Worm (Caenorhabditis elegans): Measurements from ENCODE around the gene ZK470.1.

ZK470.1 gene

ce11 chrX:4163391-4163790, at the start of gene ZK470.1:
Gene ZK470.1, plus strand, starts transcription at chrX:4163691.
- TF ChIP-seq unc-130 (GFP tag; optimal IDR thresholded peaks at IDR 0.05), result no peak
- TF ChIP-seq ceh-40 (GFP tag; IDR thresholded peaks at IDR 0.05), result no peak
- TF ChIP-seq Y79H2A.3 (GFP tag; conservative IDR thresholded peaks at IDR 0.05), result no peak
- TF ChIP-seq ceh-100 (GFP tag; IDR thresholded peaks at IDR 0.05), result no peak
- no peak for TF ChIP-seq F22D6.2 (tag; optimal IDR thresholded peaks at IDR 0.05)
- TF ChIP-seq cebp-1 (GFP tag; IDR thresholded peaks at IDR 0.05), result no peak
- TF ChIP-seq cebp-1 (tag; optimal IDR thresholded peaks at IDR 0.05), result no peak
- no peak for TF ChIP-seq sdz-38 (tag; optimal IDR thresholded peaks at IDR 0.05)
- no peak for TF ChIP-seq F52B5.7 (tag; optimal IDR thresholded peaks at IDR 0.05)
- no peak for TF ChIP-seq D2030.7 (GFP tag; IDR thresholded peaks at IDR 0.05)
- no peak for TF ChIP-seq ztf-18 (tag; optimal IDR thresholded peaks at IDR 0.05)
- TF ChIP-seq dpff-1 (tag; optimal IDR thresholded peaks at IDR 0.05), result no peak
- TF ChIP-seq C17E4.6 (GFP tag; IDR thresholded peaks at IDR 0.05), result no peak
- no peak for TF ChIP-seq F33H1.4 (GFP tag; IDR thresholded peaks at IDR 0.05)
- TF ChIP-seq hmg-1.2 (GFP tag; IDR thresholded peaks at IDR 0.05), result no peak
- TF ChIP-seq repo-1 (tag; optimal IDR thresholded peaks at IDR 0.05), result no peak

DNA sequence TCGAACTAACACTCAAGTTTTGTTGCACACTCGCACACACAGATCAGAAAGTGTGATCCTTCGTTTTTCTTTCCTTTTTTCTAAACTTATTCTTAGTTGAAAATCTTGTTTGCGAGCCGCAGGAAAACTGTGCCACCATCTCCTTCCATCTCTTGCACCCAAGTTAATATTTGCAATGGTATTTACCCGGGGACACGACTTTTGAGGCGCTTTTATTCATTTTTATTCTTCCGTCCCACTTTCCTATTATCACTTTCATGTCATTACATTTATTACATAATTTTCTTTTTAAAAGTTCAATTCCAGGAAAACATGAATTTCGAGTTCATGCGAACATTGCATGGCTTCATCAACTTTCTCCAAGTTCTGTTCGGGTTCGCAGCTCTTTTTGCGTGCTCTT, 48.5 kb upstream of the ZK470.1 start, which contains the start of gene F09F9.1:
Gene F09F9.1, plus strand, starts transcription at position 301 of the 400 bp plus-strand sequence.
- no peak for TF ChIP-seq egl-18 (GFP tag; IDR thresholded peaks at IDR 0.05)
- TF ChIP-seq lin-54 (GFP tag; optimal IDR thresholded peaks at IDR 0.05), result no peak
- TF ChIP-seq snpc-3.4 (tag; optimal IDR thresholded peaks at IDR 0.05), result no peak
- TF ChIP-seq nhr-27 (tag; optimal IDR thresholded peaks at IDR 0.05), result no peak
- TF ChIP-seq atf-7 (tag; optimal IDR thresholded peaks at IDR 0.05), result no peak
- TF ChIP-seq sea-2 (GFP tag; IDR thresholded peaks at IDR 0.05), result no peak

DNA sequence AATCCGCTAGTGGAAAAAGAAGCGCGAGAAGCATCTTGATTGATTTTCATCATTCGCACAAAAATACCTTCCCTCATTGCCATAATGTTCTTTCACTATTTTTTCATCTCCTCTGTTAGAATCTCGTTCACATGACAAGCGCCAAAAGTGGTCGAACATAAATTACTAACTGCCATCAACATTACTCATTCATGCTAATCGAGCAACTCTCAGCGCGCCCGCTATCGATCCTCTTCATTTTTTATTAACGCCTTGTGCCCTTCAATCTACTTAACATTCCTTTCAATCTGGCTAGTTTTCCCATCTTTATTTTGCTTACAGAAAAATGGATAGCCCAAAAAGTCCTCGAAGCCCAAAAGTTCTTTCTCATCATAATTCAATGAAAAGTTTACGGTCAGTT, 45.9 kb upstream of the ZK470.1 start, which contains the start of gene F09F9.5:
Gene F09F9.5, plus strand, starts transcription at position 301 of the 400 bp plus-strand sequence.
- no peak for TF ChIP-seq dox-1 (GFP tag; IDR thresholded peaks at IDR 0.05)
- TF ChIP-seq dpl-1 (GFP tag; optimal IDR thresholded peaks at IDR 0.05), result no peak
- TF ChIP-seq hlh-12 (tag; optimal IDR thresholded peaks at IDR 0.05), result no peak
- TF ChIP-seq zfh-2 (GFP tag; conservative IDR thresholded peaks at IDR 0.05), result no peak
- no peak for TF ChIP-seq B0261.1 (tag; optimal IDR thresholded peaks at IDR 0.05)
- TF ChIP-seq aptf-2 (GFP tag; conservative IDR thresholded peaks at IDR 0.05), result no peak
- no peak for TF ChIP-seq let-607 (tag; optimal IDR thresholded peaks at IDR 0.05)
- no peak for TF ChIP-seq ceh-100 (GFP tag; IDR thresholded peaks at IDR 0.05)
- TF ChIP-seq mxl-1 (tag; optimal IDR thresholded peaks at IDR 0.05), result no peak
- no peak for TF ChIP-seq attf-3 (GFP tag; conservative IDR thresholded peaks at IDR 0.05)

DNA sequence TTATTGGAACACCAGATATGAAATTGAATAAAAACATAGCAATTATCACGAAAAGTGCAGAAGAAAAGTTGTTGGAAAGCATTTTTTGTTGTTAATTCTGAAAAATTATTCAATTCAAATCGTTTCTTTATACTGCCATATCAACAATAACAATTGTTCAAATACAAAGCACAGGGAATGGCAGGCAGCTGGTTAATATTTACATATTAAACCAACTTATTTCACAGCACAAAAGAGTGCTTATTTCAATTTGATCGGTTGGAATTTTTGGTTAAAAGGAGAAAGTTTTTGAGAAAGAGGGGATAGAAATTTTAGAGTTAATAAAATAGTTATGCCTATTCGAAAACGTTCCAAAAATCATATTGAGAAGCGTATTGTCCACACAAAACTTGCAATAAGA, 42.6 kb upstream of the ZK470.1 start, which contains the start of gene F09F9.3:
Gene F09F9.3, minus strand, starts transcription at position 101 of the 400 bp plus-strand sequence.
- TF ChIP-seq rpc-1 (optimal IDR thresholded peaks at IDR 0.05) (no peak), rpc-1 (tag; optimal IDR thresholded peaks at IDR 0.05) (no peak), ceh-100 (GFP tag; IDR thresholded peaks at IDR 0.05) (no peak), madf-3 (GFP tag; IDR thresholded peaks at IDR 0.05) (no peak)

DNA sequence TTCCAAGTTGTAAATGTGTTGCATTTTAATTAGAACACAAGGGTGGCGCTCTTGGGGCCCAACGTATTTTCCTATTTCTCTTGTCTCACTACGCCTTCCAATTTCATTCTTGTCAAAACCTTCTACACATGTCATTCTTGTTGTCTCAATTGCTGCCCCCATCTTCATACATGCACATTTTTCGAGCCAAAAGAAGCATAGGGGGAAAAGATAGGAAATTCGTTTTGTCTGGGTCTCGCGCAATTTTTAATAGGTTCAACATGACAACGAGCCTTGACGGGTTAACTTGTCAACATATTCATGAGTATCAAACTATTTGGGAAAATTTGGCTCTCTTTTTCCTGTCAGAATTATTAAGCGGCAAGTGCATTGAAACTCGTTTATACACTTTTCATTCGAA, 40.1 kb upstream of the ZK470.1 start:
- TF ChIP-seq C17E4.6 (GFP tag; IDR thresholded peaks at IDR 0.05) (no peak), sptf-2 (GFP tag; optimal IDR thresholded peaks at IDR 0.05) (no peak), ztf-26 (tag; optimal IDR thresholded peaks at IDR 0.05) (no peak), madf-8 (GFP tag; conservative IDR thresholded peaks at IDR 0.05) (no peak), rpc-1 (optimal IDR thresholded peaks at IDR 0.05) (no peak), rpc-1 (tag; optimal IDR thresholded peaks at IDR 0.05) (no peak), unc-130 (GFP tag; optimal IDR thresholded peaks at IDR 0.05) (no peak), nhr-27 (tag; optimal IDR thresholded peaks at IDR 0.05) (no peak), somi-1 (GFP tag; optimal IDR thresholded peaks at IDR 0.05) (no peak), hlh-26 (GFP tag; conservative IDR thresholded peaks at IDR 0.05) (no peak), ets-4 (GFP tag; optimal IDR thresholded peaks at IDR 0.05) (no peak), ztf-18 (tag; optimal IDR thresholded peaks at IDR 0.05) (no peak), bed-2 (GFP tag; IDR thresholded peaks at IDR 0.05) (no peak), gei-17 (GFP tag; optimal IDR thresholded peaks at IDR 0.05) (no peak), hmg-1.2 (GFP tag; IDR thresholded peaks at IDR 0.05) (no peak), unc-62 (GFP tag; optimal IDR thresholded peaks at IDR 0.05) (no peak), zfh-2 (GFP tag; conservative IDR thresholded peaks at IDR 0.05) (no peak), K11D2.4 (GFP tag; IDR thresholded peaks at IDR 0.05) (no peak)

Measured in whole organism, young adult.